Worm (Caenorhabditis elegans) whole organism, L2 larva: ENCODE results near the gene del-9.

Source experiments
- R02D3.7 ChIP-seq: fragments of 150-350 bp; optimal IDR thresholded peaks from 2 replicates; lab custom pipeline; 2014; ENCODE audit warnings: missing biosample characterization, missing genetic modification characterization
- ZK546.5 ChIP-seq: sonication (generic microtip); optimal IDR thresholded peaks from 2 replicates; lab custom pipeline; 2017; ENCODE audit warnings: missing biosample characterization, missing genetic modification characterization
- ceh-82 ChIP-seq: fragments of 150-350 bp; optimal IDR thresholded peaks from 2 replicates; lab custom pipeline; 2014; ENCODE audit warnings: missing biosample characterization, missing genetic modification characterization
- dmd-4 ChIP-seq: sonication (generic microtip); optimal IDR thresholded peaks from 2 replicates; lab custom pipeline; 2017; ENCODE audit warnings: missing biosample characterization, missing genetic modification characterization
- mbf-1 ChIP-seq: sonication (generic microtip); optimal IDR thresholded peaks from 2 replicates; lab custom pipeline; 2017; ENCODE audit warnings: missing biosample characterization, missing genetic modification characterization
- mdl-1 ChIP-seq, 2 experiments: fragments of 150-350 bp in 1 of 2; sonication (generic microtip) in 1 of 2; optimal IDR thresholded peaks; 2 replicates each; lab custom pipeline; 2017; ENCODE audit warnings: missing biosample characterization in 2 of 2, missing genetic modification characterization in 2 of 2
- nhr-25 ChIP-seq: fragments of 150-350 bp; sonication (generic microtip); optimal IDR thresholded peaks from 3 replicates; lab custom pipeline; 2014; ENCODE audit warnings: missing biosample characterization, missing genetic modification characterization
- skn-1 ChIP-seq: sonication (generic microtip); optimal IDR thresholded peaks from 2 replicates; lab custom pipeline; 2017; ENCODE audit warnings: missing biosample characterization, missing genetic modification characterization
- sma-9 ChIP-seq, 2 experiments: fragments of 150-350 bp in 1 of 2; sonication (generic microtip) in 1 of 2; optimal IDR thresholded peaks; 2 replicates each; lab custom pipeline; 2014 to 2016; ENCODE audit warnings: missing genetic modification characterization in 2 of 2, mild to moderate bottlenecking in 1 of 2, missing biosample characterization in 1 of 2, missing compliant biosample characterization in 1 of 2, missing genetic modification reagents in 1 of 2, moderate library complexity in 1 of 2
- unc-62 ChIP-seq: fragments of 150-350 bp; optimal IDR thresholded peaks from 2 replicates; lab custom pipeline; 2014; ENCODE audit warnings: missing biosample characterization, missing genetic modification reagents, missing genetic modification characterization

DNA sequence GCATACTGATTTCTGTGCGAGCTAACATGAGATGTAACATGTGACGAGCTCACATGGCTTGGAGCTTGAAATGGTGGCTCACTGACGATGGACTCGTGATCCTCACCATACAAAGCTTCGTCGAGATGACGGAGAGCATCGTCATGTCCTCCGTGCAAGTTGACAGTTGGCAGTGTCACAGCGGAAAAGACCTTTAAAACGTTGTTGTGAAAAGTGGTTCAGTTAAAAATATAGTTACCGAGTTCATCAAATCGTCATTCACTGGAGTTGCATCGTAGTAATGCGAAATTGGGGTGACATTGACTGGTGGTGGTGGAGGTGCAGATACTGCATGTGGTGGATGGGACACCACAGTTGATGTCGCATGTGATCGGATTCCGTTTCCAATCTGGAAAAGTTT, 6.7 kb downstream of the del-9 start:
- TF ChIP-seq sma-9 (GFP tag; optimal IDR thresholded peaks at IDR 0.05; lab: Kevin White, UChicago) (no peak), sma-9 (tag; optimal IDR thresholded peaks at IDR 0.05; lab: Kevin White, UChicago) (no peak), mbf-1 (tag; lab: Kevin White, UChicago) (no peak), nhr-25 (tag; lab: Kevin White, UChicago) (no peak), ceh-82 (tag; lab: Kevin White, UChicago) (no peak), unc-62 (GFP tag; lab: Kevin White, UChicago) (no peak), skn-1 (tag; lab: Kevin White, UChicago) (no peak), mdl-1 (tag; optimal IDR thresholded peaks at IDR 0.05; lab: Kevin White, UChicago) (no peak), ZK546.5 (tag; lab: Kevin White, UChicago) (no peak), R02D3.7 (tag; lab: Kevin White, UChicago) (no peak), dmd-4 (tag; lab: Kevin White, UChicago) (no peak)
